Fruit fly (Drosophila melanogaster): ENCODE results near the gene CG33500.

dm6 chr3L:11487327-11487973 lies 21.0 kb upstream of the CG33500 start, which contains the start of gene chrb:
- no peak; the same call in 2 of the 3 replicates for TF ChIP-seq fd96Ca (GFP tag; IDR thresholded peaks at IDR 0.05)
- peak; percentile 24 for TF ChIP-seq CG8159 (tag; optimal IDR thresholded peaks at IDR 0.05)
- peak; percentile 52 for TF ChIP-seq Snoo (tag; optimal IDR thresholded peaks at IDR 0.05)
- peak; percentile 15 for TF ChIP-seq CG14655 (GFP tag; optimal IDR thresholded peaks at IDR 0.05)
- no peak for TF ChIP-seq D1 (tag; optimal IDR thresholded peaks at IDR 0.05)
- peak; percentile 81 for TF ChIP-seq CG32121 (GFP tag; IDR thresholded peaks at IDR 0.05)
- TF ChIP-seq CG13204 (GFP tag; optimal IDR thresholded peaks at IDR 0.05) = peak; percentile 56
- peak; percentile 71 for TF ChIP-seq EcR (GFP tag; optimal IDR thresholded peaks at IDR 0.05)
- peak; percentile 21 for TF ChIP-seq CG34367 (tag; optimal IDR thresholded peaks at IDR 0.05)
- no peak for TF ChIP-seq Pif1A (GFP tag; optimal IDR thresholded peaks at IDR 0.05)
- no peak for TF ChIP-seq rn (GFP tag; IDR thresholded peaks at IDR 0.05)
- peak; percentile 8 for TF ChIP-seq CG8301 (tag; optimal IDR thresholded peaks at IDR 0.05)
- peak; percentile 68 for TF ChIP-seq Ets98B (GFP tag; IDR thresholded peaks at IDR 0.05)
